Worm (Caenorhabditis elegans): ENCODE measurements around the gene fbxa-128.

fbxa-128 gene

DNA sequence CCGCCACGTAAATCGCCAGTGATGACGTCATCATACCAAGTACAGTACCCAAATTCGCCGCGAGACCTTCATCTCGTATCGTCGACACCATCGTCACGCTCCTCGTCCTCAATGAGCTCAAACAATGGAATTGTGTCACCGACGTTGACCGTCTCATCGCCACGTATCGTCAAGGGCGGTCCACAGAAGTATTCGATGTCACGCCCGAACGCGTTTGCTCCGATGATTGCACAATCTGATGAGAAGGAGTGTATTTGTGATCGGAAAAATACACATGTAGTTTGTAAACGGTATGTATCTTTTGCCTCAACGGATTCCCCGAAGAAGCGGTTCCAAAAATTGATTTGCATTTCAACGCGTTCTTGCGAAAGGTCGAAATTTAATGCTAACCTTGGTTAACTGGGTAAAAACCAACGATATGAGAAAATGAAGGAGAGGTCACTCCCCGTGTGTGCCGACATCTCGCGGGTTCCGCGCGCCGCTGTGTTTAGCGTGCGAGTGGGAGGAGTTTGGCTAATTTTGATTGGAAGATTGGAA, 48.7 kb downstream of the fbxa-128 start (continued):
- TF ChIP-seq ztf-6 (GFP tag; IDR thresholded peaks at IDR 0.05) (no peak), nhr-179 (tag; optimal IDR thresholded peaks at IDR 0.05) (no peak), ztf-25 (GFP tag; IDR thresholded peaks at IDR 0.05) (peak; percentile 68; the same call in 1 of the 2 replicates), nhr-120 (GFP tag; IDR thresholded peaks at IDR 0.05) (no peak), K12H6.12 (tag; optimal IDR thresholded peaks at IDR 0.05) (no peak), ekl-4 (GFP tag; IDR thresholded peaks at IDR 0.05) (peak; percentile 71), zfh-2 (GFP tag; conservative IDR thresholded peaks at IDR 0.05) (no peak; the same call in 1 of the 2 replicates), cebp-1 (GFP tag; IDR thresholded peaks at IDR 0.05) (no peak), cebp-1 (tag; optimal IDR thresholded peaks at IDR 0.05) (peak; percentile 50), F49E8.2 (tag; optimal IDR thresholded peaks at IDR 0.05; ENCODE audit: insufficient read depth) (peak; percentile 92), F55B11.4 (tag; optimal IDR thresholded peaks at IDR 0.05; ENCODE audit: borderline replicate concordance, insufficient read depth) (no peak), dox-1 (GFP tag; IDR thresholded peaks at IDR 0.05) (peak; percentile 61), B0336.3 (GFP tag; IDR thresholded peaks at IDR 0.05) (peak; percentile 64; the same call in 1 of the 2 replicates), nfya-2 (GFP tag; IDR thresholded peaks at IDR 0.05) (0 out of 2 replicates have a peak, but pooled peaks have one; percentile 4), D2030.7 (GFP tag; IDR thresholded peaks at IDR 0.05) (peak; percentile 89), let-526 (GFP tag; IDR thresholded peaks at IDR 0.05) (no peak), ceh-40 (GFP tag; IDR thresholded peaks at IDR 0.05) (peak; percentile 20; the same call in 1 of the 2 replicates), gei-17 (GFP tag; optimal IDR thresholded peaks at IDR 0.05) (peak; percentile 51), egl-18 (GFP tag; IDR thresholded peaks at IDR 0.05) (no peak), unc-130 (GFP tag; optimal IDR thresholded peaks at IDR 0.05) (peak; percentile 52), lir-1 (GFP tag; conservative IDR thresholded peaks at IDR 0.05) (peak; percentile 67; the same call in 1 of the 2 replicates), rec-8 (tag; optimal IDR thresholded peaks at IDR 0.05) (peak in 1 of 2 experiments; percentile 4), lsy-27 (tag; optimal IDR thresholded peaks at IDR 0.05; ENCODE audit: borderline replicate concordance, insufficient read depth) (no peak), snpc-1.3 (tag; optimal IDR thresholded peaks at IDR 0.05; ENCODE audit: insufficient read depth) (peak; percentile 92), tbp1 (GFP tag; optimal IDR thresholded peaks at IDR 0.05) (peak; percentile 78), ZK185.1 (tag; optimal IDR thresholded peaks at IDR 0.05; ENCODE audit: poor library complexity, severe bottlenecking) (peak; percentile 36), T07F8.4 (tag; optimal IDR thresholded peaks at IDR 0.05) (no peak), F52B5.7 (tag; optimal IDR thresholded peaks at IDR 0.05) (peak; percentile 82), ceh-91 (GFP tag; IDR thresholded peaks at IDR 0.05) (no peak), bed-1 (GFP tag; IDR thresholded peaks at IDR 0.05) (no peak), Y53F4B.3 (GFP tag; IDR thresholded peaks at IDR 0.05) (no peak)

DNA sequence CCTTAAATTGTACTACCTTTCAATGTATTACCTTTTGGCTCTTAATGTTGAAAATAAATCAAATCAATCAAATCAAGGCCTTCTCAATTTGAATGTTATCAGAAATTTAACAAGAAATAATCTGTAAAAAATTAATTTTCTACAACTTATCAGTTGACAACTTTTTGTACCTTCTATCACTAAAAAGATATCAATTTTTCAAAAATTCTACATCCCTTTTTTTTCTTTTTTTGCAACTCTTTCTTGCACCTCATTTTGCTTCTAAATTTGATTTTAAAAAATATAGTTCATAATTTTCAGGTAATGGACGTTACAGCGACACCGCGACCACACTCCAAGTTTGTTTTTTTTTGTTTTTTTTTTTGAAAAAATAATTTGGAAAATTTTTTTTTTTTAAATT, 50.7 kb downstream of the fbxa-128 start, which contains the start of gene W09D6.5:
W09D6.5 (plus strand) TSS at position 301 of the 400 bp plus-strand sequence.
- no peak for TF ChIP-seq mcd-1 (GFP tag; IDR thresholded peaks at IDR 0.05)
- TF ChIP-seq egl-44 (GFP tag; IDR thresholded peaks at IDR 0.05): no peak
- TF ChIP-seq dpl-1 (GFP tag; optimal IDR thresholded peaks at IDR 0.05): no peak
- TF ChIP-seq lin-26 (GFP tag; IDR thresholded peaks at IDR 0.05): no peak
- TF ChIP-seq F33H1.4 (GFP tag; IDR thresholded peaks at IDR 0.05): no peak
- no peak for TF ChIP-seq hmg-20 (GFP tag; IDR thresholded peaks at IDR 0.05)
- TF ChIP-seq hsf-1 (GFP tag; IDR thresholded peaks at IDR 0.05): no peak
- TF ChIP-seq B0035.1 (tag; optimal IDR thresholded peaks at IDR 0.05): no peak
- TF ChIP-seq repo-1 (tag; optimal IDR thresholded peaks at IDR 0.05): no peak
- no peak for TF ChIP-seq rec-8 (tag; optimal IDR thresholded peaks at IDR 0.05)
- TF ChIP-seq tbp1 (GFP tag; optimal IDR thresholded peaks at IDR 0.05): no peak
- TF ChIP-seq snpc-1.3 (tag; optimal IDR thresholded peaks at IDR 0.05; ENCODE audit: insufficient read depth): no peak
- no peak for TF ChIP-seq attf-5 (GFP tag; optimal IDR thresholded peaks at IDR 0.05)
- no peak for TF ChIP-seq ceh-40 (GFP tag; IDR thresholded peaks at IDR 0.05)
